Worm (Caenorhabditis elegans): ENCODE results near the gene F54F7.14.

F54F7.14 gene

DNA sequence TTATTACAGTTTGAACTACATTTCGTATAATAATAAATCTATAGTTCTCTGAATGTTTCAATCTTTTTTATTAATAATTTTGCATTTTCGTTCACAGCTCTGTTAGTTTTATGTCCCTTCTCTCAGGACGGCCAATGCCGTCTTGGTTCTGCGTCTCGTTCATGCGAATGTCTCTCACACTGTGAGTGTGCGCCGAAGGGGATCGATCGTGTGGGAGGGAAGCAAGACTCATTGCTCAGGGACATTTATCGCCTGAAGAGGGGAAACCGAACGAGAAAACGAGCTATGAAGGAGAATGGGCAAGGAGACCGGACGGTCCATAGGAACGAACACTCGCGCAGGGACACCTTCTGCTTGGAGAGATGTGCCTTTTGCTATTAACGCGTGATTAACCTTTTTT, 48.4 kb downstream of the F54F7.14 start:
- TF ChIP-seq hlh-6 (tag; optimal IDR thresholded peaks at IDR 0.05) (no peak), unc-42 (tag; optimal IDR thresholded peaks at IDR 0.05) (peak; percentile 28), ceh-31 (tag; optimal IDR thresholded peaks at IDR 0.05) (peak; percentile 46), sdc-2 (tag; optimal IDR thresholded peaks at IDR 0.05) (peak; percentile 97), lin-11 (tag; optimal IDR thresholded peaks at IDR 0.05) (no peak)
